Fruit fly (Drosophila melanogaster): ENCODE data around the gene CG15394.

DNA sequence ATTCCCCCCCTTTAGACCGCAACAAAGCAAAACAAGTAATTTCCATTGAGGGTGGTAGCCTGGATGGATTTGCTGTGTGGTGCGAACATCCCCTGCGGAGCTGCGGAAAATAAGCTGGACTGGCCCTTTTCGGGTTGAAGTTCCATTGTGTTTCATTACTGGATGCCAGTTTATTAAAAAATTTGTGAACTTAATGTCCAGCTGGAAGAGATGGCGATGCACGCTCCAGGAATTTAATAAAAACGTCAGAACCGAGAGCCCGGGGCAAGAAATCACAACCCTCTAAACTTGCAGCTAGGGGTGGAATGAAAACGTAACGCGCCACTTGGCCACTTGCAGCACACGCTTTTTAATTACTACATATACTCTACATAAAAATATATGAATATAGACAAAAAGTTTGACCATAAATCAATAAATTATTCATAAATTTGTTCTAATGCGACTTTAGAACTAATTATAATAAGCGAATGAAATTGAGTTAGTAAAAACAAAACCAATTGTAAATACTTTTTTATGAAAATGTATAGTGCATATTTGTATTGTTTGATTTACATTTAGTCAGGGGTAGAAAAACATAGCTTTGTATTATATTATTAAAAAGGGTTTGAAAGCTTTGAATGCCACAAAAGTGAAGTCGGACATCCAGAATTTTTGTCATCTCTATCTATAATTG is 44.8 kb downstream of the CG15394 start:
- no peak for TF ChIP-seq Pif1A (GFP tag; optimal IDR thresholded peaks at IDR 0.05)
- TF ChIP-seq D1 (tag; optimal IDR thresholded peaks at IDR 0.05) = no peak
- no peak for TF ChIP-seq CG17806 (tag; optimal IDR thresholded peaks at IDR 0.05)
- TF ChIP-seq CG32121 (GFP tag; IDR thresholded peaks at IDR 0.05) = no peak
- TF ChIP-seq CG14655 (GFP tag; optimal IDR thresholded peaks at IDR 0.05) = no peak
- TF ChIP-seq CG34367 (tag; optimal IDR thresholded peaks at IDR 0.05) = no peak
